Worm (Caenorhabditis elegans): Measurements from ENCODE around the gene T20D4.12.
A peak's percentile ranks its signal among the peaks of the same experiment; 100 is the strongest.

Gene T20D4.12

DNA sequence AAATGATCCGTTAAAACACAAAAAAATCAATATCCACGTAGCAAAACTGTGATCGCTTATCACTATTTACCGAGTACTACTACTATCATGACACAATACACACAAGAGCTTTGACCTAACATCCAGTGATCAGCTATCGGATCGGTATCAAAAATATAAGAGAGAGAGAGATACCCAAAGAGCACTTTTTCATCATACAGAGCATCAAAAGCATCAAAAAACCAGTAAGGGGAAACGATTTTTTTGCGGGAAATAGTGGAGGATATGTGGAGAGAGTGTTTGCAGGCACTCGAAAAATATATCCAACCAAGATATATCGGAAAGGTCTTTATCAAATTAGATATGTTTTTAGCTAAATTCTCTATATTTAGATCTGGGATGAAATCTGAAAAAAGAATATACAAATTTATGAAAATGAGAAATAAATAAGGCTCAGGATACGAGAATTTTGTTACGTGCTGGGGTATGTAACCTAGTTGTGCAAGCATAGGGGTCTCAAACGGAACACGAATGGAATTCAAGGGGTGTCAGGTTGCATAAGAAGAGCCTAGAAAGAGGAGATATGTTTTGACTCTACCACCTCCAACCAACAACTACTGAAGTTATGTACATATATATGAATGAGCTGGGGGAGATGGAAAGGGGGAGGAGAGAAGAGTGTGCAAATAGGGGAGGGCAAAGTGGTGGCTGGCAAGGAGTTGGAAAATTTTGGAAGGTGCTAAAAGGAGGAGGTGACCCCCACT is 48.4 kb downstream of the T20D4.12 start:
- TF ChIP-seq lin-26 (GFP tag; IDR thresholded peaks at IDR 0.05): 0 out of 2 replicates have a peak, but pooled peaks have one; percentile 45
- TF ChIP-seq bed-2 (GFP tag; IDR thresholded peaks at IDR 0.05): no peak
